Fruit fly (Drosophila melanogaster) whole organism, embryonic: ENCODE measurements around the gene heix.
A peak's percentile ranks its signal among the peaks of the same experiment; 100 is the strongest.

Source experiments
- BEAF-32 ChIP-seq: fragments of 200-800 bp; sonication (Bioruptor generic); optimal IDR thresholded peaks from 3 replicates; lab custom pipeline; 2017; ENCODE audit warnings: missing biosample characterization, missing genetic modification characterization, mild to moderate bottlenecking, moderate library complexity, missing genetic modification reagents
- CG10462 ChIP-seq: fragments of 200-800 bp; sonication (Bioruptor generic); optimal IDR thresholded peaks from 2 replicates; lab custom pipeline; 2016; ENCODE audit warnings: missing biosample characterization, missing genetic modification characterization
- CG10543 ChIP-seq: fragments of 200-800 bp; sonication (Bioruptor generic); optimal IDR thresholded peaks from 3 replicates; lab custom pipeline; 2017; ENCODE audit warnings: missing biosample characterization, mild to moderate bottlenecking, missing genetic modification characterization, moderate library complexity
- CG12769 ChIP-seq: fragments of 200-800 bp; sonication (Bioruptor generic); optimal IDR thresholded peaks from 2 replicates; lab custom pipeline; 2019; ENCODE audit warnings: missing biosample characterization, mild to moderate bottlenecking, missing genetic modification characterization, moderate library complexity
- CG13424 ChIP-seq: fragments of 200-800 bp; sonication (Bioruptor generic); optimal IDR thresholded peaks from 2 replicates; lab custom pipeline; 2019; ENCODE audit warnings: missing biosample characterization, mild to moderate bottlenecking, missing genetic modification characterization, moderate library complexity
- CG13894 ChIP-seq: fragments of 200-800 bp; sonication (Bioruptor generic); optimal IDR thresholded peaks from 3 replicates; lab custom pipeline; 2018; ENCODE audit warnings: missing biosample characterization, mild to moderate bottlenecking, missing genetic modification characterization, moderate library complexity
- CG14050 ChIP-seq: fragments of 200-800 bp; sonication (Bioruptor generic); IDR thresholded peaks from 3 replicates; pipeline ENCODE4 v1.3.6; 2022; ENCODE audit warnings: missing biosample characterization, missing genetic modification characterization
- CG1602 ChIP-seq: fragments of 200-800 bp; sonication (Bioruptor generic); optimal IDR thresholded peaks from 3 replicates; lab custom pipeline; 2016; ENCODE audit warnings: missing biosample characterization, missing genetic modification characterization
- CG16779 ChIP-seq: fragments of 200-800 bp; sonication (Bioruptor generic); IDR thresholded peaks from 2 replicates; pipeline ENCODE4 v1.3.6; 2022; ENCODE audit warnings: missing biosample characterization, missing genetic modification characterization
- CG17328 ChIP-seq: fragments of 200-800 bp; sonication (Bioruptor generic); IDR thresholded peaks from 2 replicates; pipeline ENCODE4 v1.3.6; 2022; ENCODE audit warnings: missing biosample characterization, missing genetic modification characterization
- CG2202 ChIP-seq: fragments of 200-800 bp; sonication (Bioruptor generic); optimal IDR thresholded peaks from 2 replicates; lab custom pipeline; 2018; ENCODE audit warnings: missing biosample characterization, mild to moderate bottlenecking, missing genetic modification characterization
- CG42726 ChIP-seq: fragments of 200-800 bp; sonication (Bioruptor generic); IDR thresholded peaks from 2 replicates; pipeline ENCODE4 v1.3.6; 2022; ENCODE audit warnings: missing biosample characterization, missing genetic modification characterization; ENCODE audit not compliant: partially characterized antibody
- CG5953 ChIP-seq: fragments of 200-800 bp; sonication (Bioruptor generic); IDR thresholded peaks from 2 replicates; pipeline ENCODE4 v1.3.6; 2022; ENCODE audit warnings: missing biosample characterization, missing genetic modification characterization
- CG7745 ChIP-seq: fragments of 200-800 bp; sonication (Bioruptor generic); optimal IDR thresholded peaks from 2 replicates; lab custom pipeline; 2018; ENCODE audit warnings: missing biosample characterization, mild to moderate bottlenecking, missing genetic modification characterization, moderate library complexity
- CG8924 ChIP-seq: fragments of 200-800 bp; optimal IDR thresholded peaks from 3 replicates; lab custom pipeline; 2019; ENCODE audit warnings: missing biosample characterization, mild to moderate bottlenecking, missing genetic modification characterization, moderate library complexity
- CG8944 ChIP-seq: fragments of 200-800 bp; sonication (Bioruptor generic); optimal IDR thresholded peaks from 3 replicates; lab custom pipeline; 2016; ENCODE audit warnings: missing biosample characterization, missing genetic modification characterization
- Deaf1 ChIP-seq: fragments of 200-800 bp; optimal IDR thresholded peaks from 3 replicates; lab custom pipeline; 2019; ENCODE audit warnings: missing biosample characterization, mild to moderate bottlenecking, missing genetic modification characterization, moderate library complexity
- Drgx ChIP-seq: fragments of 200-800 bp; sonication (Bioruptor generic); IDR thresholded peaks from 2 replicates; pipeline ENCODE4 v1.3.6; 2022; ENCODE audit warnings: missing biosample characterization, missing genetic modification characterization
- Lim3 ChIP-seq: fragments of 200-800 bp; sonication (Bioruptor generic); IDR thresholded peaks from 2 replicates; pipeline ENCODE4 v1.3.6; 2022; ENCODE audit warnings: missing biosample characterization, missing genetic modification characterization
- Med ChIP-seq: fragments of 200-800 bp; sonication (Bioruptor generic); peaks from one replicate; lab custom pipeline; 2016; ENCODE audit warnings: missing biosample characterization, missing genetic modification characterization, mild to moderate bottlenecking, inconsistent platforms, moderate library complexity
- Rfx ChIP-seq: fragments of 200-800 bp; sonication (Bioruptor generic); IDR thresholded peaks from 2 replicates; pipeline ENCODE4 v1.3.6; 2022; ENCODE audit warnings: missing biosample characterization, missing genetic modification characterization
- Rx ChIP-seq: fragments of 200-800 bp; sonication (Bioruptor generic); IDR thresholded peaks from 2 replicates; pipeline ENCODE4 v1.3.6; 2022; ENCODE audit warnings: missing biosample characterization, missing genetic modification characterization
- abd-A ChIP-seq: fragments of 200-800 bp; sonication (Bioruptor generic); optimal IDR thresholded peaks from 3 replicates; lab custom pipeline; 2019; ENCODE audit warnings: missing biosample characterization, mild to moderate bottlenecking, missing genetic modification characterization, moderate library complexity
- ase ChIP-seq: fragments of 200-800 bp; sonication (Bioruptor generic); IDR thresholded peaks from 3 replicates; pipeline ENCODE4 v1.3.6; 2022; ENCODE audit warnings: missing biosample characterization, missing genetic modification characterization
- br ChIP-seq: fragments of >200 bp; optimal IDR thresholded peaks from 2 replicates; lab custom pipeline; 2017
- bsh ChIP-seq, 2 experiments: fragments of 200-800 bp; sonication (Bioruptor generic); optimal IDR thresholded peaks; 2 replicates each; lab custom pipeline; 2017 to 2018; ENCODE audit warnings: mild to moderate bottlenecking in 2 of 2, missing biosample characterization in 2 of 2, missing genetic modification characterization in 2 of 2, moderate library complexity in 1 of 2
- crol ChIP-seq: fragments of 200-800 bp; sonication (Bioruptor generic); IDR thresholded peaks from 2 replicates; pipeline ENCODE4 v1.3.6; 2022; ENCODE audit warnings: missing biosample characterization, missing genetic modification characterization
- dm ChIP-seq: fragments of 200-800 bp; sonication (Bioruptor generic); optimal IDR thresholded peaks from 3 replicates; lab custom pipeline; 2016; ENCODE audit warnings: missing biosample characterization, missing genetic modification characterization
- eve ChIP-seq, 2 experiments: fragments of >200 bp; optimal IDR thresholded peaks; 2 replicates each; lab custom pipeline; 2017; ENCODE audit warnings: missing biosample characterization in 2 of 2, missing genetic modification characterization in 2 of 2
- ftz-f1 ChIP-seq: fragments of 200-800 bp; sonication (Bioruptor generic); optimal IDR thresholded peaks from 2 replicates; lab custom pipeline; 2016; ENCODE audit warnings: missing biosample characterization, missing genetic modification characterization
- hb ChIP-seq: fragments of 200-800 bp; sonication (Bioruptor generic); IDR thresholded peaks from 3 replicates; pipeline ENCODE4 v1.3.6; 2022; ENCODE audit warnings: missing biosample characterization, missing genetic modification characterization; ENCODE audit not compliant: partially characterized antibody
- kay ChIP-seq: fragments of 200-800 bp; sonication (Bioruptor generic); optimal IDR thresholded peaks from 2 replicates; lab custom pipeline; 2016; ENCODE audit warnings: missing biosample characterization, missing genetic modification characterization
- nerfin-2 ChIP-seq: fragments of 200-800 bp; sonication (Bioruptor generic); IDR thresholded peaks from 2 replicates; pipeline ENCODE4 v1.3.6; 2022; ENCODE audit warnings: missing biosample characterization, missing genetic modification characterization; ENCODE audit not compliant: partially characterized antibody
- nom ChIP-seq: fragments of 200-800 bp; sonication (Bioruptor generic); optimal IDR thresholded peaks from 2 replicates; lab custom pipeline; 2017; ENCODE audit warnings: missing biosample characterization, missing genetic modification characterization, mild to moderate bottlenecking, moderate library complexity, missing genetic modification reagents
- org-1 ChIP-seq: fragments of 200-800 bp; sonication (Bioruptor generic); optimal IDR thresholded peaks from 2 replicates; lab custom pipeline; 2017; ENCODE audit warnings: missing biosample characterization, missing genetic modification characterization
- p53 ChIP-seq: fragments of 200-800 bp; sonication (Bioruptor generic); optimal IDR thresholded peaks from 2 replicates; lab custom pipeline; 2016; ENCODE audit warnings: missing biosample characterization, missing genetic modification characterization
- pfk ChIP-seq: fragments of 200-800 bp; sonication (Bioruptor generic); optimal IDR thresholded peaks from 2 replicates; lab custom pipeline; 2018; ENCODE audit warnings: missing biosample characterization, mild to moderate bottlenecking, missing genetic modification characterization, moderate library complexity
- row ChIP-seq: fragments of 200-800 bp; sonication (Bioruptor generic); IDR thresholded peaks from 3 replicates; pipeline ENCODE4 v1.3.6; 2022; ENCODE audit warnings: missing biosample characterization, missing genetic modification characterization
- sd ChIP-seq: fragments of 200-800 bp; sonication (Bioruptor generic); optimal IDR thresholded peaks from 3 replicates; lab custom pipeline; 2018; ENCODE audit warnings: missing biosample characterization, mild to moderate bottlenecking, missing genetic modification characterization, moderate library complexity
- slbo ChIP-seq: fragments of 200-800 bp; sonication (Bioruptor generic); IDR thresholded peaks from 2 replicates; pipeline ENCODE4 v1.3.6; 2022; ENCODE audit warnings: missing biosample characterization, missing genetic modification characterization
- slp2 ChIP-seq: fragments of 200-800 bp; sonication (Bioruptor generic); optimal IDR thresholded peaks from 2 replicates; lab custom pipeline; 2016; ENCODE audit warnings: missing biosample characterization, missing genetic modification characterization
- tx ChIP-seq: fragments of 200-800 bp; sonication (Bioruptor generic); optimal IDR thresholded peaks from 2 replicates; lab custom pipeline; 2016; ENCODE audit warnings: missing biosample characterization, missing genetic modification characterization
- usp ChIP-seq: fragments of >200 bp; optimal IDR thresholded peaks from 2 replicates; lab custom pipeline; 2017; ENCODE audit warnings: missing biosample characterization, missing genetic modification characterization

Gene heix

DNA sequence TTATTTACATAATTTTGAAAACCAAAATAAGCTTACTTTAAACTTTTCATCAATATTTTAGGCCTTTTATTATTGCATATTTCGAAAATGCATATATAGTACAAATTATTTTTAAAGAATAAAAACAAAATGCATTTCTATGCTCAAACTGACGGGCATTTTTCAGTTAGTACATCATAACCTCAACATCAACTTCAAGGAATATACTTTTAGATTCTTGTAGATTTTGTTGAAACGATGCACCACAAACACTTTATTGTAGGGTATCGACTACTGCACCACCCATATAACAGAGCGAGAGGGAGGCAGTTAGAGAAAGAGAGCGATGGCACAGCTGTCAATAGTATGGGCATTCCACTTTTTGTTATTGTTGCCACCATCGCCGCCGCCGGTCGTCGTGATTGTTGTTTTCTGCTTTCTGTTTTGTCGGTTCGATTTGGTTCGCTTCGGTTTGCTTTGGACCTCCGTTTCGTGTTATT lies 19.8 kb downstream of the heix start (continued):
- TF ChIP-seq row (GFP tag; lab: Robert Waterston, UW) (peak; percentile 85), kay (peak; percentile 85), CG42726 (no peak), CG7745 (tag; lab: Kevin White, UChicago) (no peak), BEAF-32 (no peak), dm (GFP tag; lab: Kevin White, UChicago) (peak; percentile 52)

DNA sequence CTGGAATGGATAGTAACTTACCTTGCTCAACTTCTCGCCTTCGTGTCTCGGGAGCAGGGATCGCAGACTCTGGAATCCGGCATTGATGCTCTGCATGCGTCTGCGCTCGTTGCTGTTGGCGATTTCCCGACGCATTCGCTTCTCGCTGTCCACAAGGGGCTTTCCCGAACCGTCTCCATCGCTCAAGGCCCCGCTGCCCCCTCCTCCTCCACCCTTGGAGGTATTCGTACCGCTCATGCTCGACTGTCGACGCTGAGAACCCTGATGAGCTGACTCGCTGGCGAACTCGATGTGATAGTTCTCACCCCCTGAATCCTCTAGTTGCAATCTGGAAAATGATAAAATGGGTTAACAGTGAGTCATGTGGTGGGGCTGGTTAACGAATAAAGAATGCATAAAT lies 20.8 kb downstream of the heix start:
- TF ChIP-seq ase = no peak
- TF ChIP-seq CG16779 (GFP tag; lab: Robert Waterston, UW) = 0 out of 2 replicates have a peak, but pooled peaks have one; percentile 18
- peak; percentile 54 for TF ChIP-seq Med (GFP tag; lab: Kevin White, UChicago)
- TF ChIP-seq Deaf1 (tag; lab: Kevin White, UChicago) = peak; percentile 18
- 0 out of 2 replicates have a peak, but pooled peaks have one; percentile 6 for TF ChIP-seq CG5953
- TF ChIP-seq CG13424 = no peak
- no peak for TF ChIP-seq CG2202 (tag; lab: Kevin White, UChicago)
- peak; percentile 27 for TF ChIP-seq pfk (GFP tag; lab: Kevin White, UChicago)
- peak; percentile 21; the same call in 1 of the 3 replicates for TF ChIP-seq hb (GFP tag; lab: Robert Waterston, UW)
- TF ChIP-seq bsh (GFP tag; optimal IDR thresholded peaks at IDR 0.05; lab: Kevin White, UChicago) = no peak
- no peak for TF ChIP-seq kay
- peak; percentile 71 for TF ChIP-seq crol

DNA sequence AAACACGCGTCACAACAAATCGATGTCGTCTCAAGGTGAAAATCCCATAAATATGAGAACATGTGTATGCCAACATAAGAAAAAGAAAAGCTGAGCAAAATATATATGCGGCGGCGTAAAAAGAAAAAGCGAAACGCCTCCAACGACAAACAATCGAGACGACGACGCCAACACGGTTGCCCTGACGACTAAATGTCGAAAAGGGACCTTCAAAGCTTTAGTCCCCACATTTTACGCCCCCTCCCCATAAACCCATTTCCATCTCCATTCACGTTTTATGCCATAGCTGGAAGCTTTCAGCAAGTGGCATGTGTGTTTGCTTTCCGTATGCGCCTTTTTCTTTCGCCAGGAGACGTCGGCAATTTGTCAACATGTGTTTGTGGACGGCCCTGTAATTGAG lies 21.7 kb downstream of the heix start:
- TF ChIP-seq sd (peak; percentile 5), Rx (no peak), pfk (GFP tag; lab: Kevin White, UChicago) (peak; percentile 2), CG8924 (tag; lab: Kevin White, UChicago) (no peak), eve (GFP tag; optimal IDR thresholded peaks at IDR 0.05; lab: Kevin White, UChicago) (no peak), Rfx (GFP tag; lab: Robert Waterston, UW) (peak; percentile 54; the same call in 1 of the 2 replicates), usp (GFP tag; lab: Kevin White, UChicago) (no peak), CG1602 (GFP tag; lab: Kevin White, UChicago) (no peak), CG12769 (tag; lab: Kevin White, UChicago) (peak; percentile 26), br (no peak), CG10543 (GFP tag; lab: Kevin White, UChicago) (peak; percentile 48), CG17328 (GFP tag; lab: Robert Waterston, UW) (no peak), tx (GFP tag; lab: Kevin White, UChicago) (no peak), Drgx (GFP tag; lab: Robert Waterston, UW) (0 out of 2 replicates have a peak, but pooled peaks have one; percentile 12), Med (GFP tag; lab: Kevin White, UChicago) (peak; percentile 69), p53 (GFP tag; lab: Kevin White, UChicago) (no peak), CG8944 (GFP tag; lab: Kevin White, UChicago) (no peak), abd-A (tag; lab: Kevin White, UChicago) (peak; percentile 78), ftz-f1 (GFP tag; lab: Kevin White, UChicago) (peak; percentile 17), CG14050 (no peak), nerfin-2 (GFP tag; lab: Robert Waterston, UW) (no peak), slbo (no peak), org-1 (GFP tag; lab: Kevin White, UChicago) (no peak), slp2 (no peak), CG13894 (tag; lab: Kevin White, UChicago) (peak; percentile 72), nom (GFP tag; lab: Kevin White, UChicago) (peak; percentile 65), CG10462 (GFP tag; lab: Kevin White, UChicago) (no peak), Lim3 (no peak)
